Fruit fly (Drosophila melanogaster): ENCODE results near the gene Girdin.

The Girdin gene

dm6 chr3L:3178530-3179096 is at the start of gene Girdin, which contains the start of gene MnM:
Gene Girdin, plus strand, starts transcription at chr3L:3178930.
Gene MnM, minus strand, starts transcription at chr3L:3178580.
- TF ChIP-seq usp (GFP tag; optimal IDR thresholded peaks at IDR 0.05) (no peak), pan (optimal IDR thresholded peaks at IDR 0.05) (no peak), EcR (GFP tag; optimal IDR thresholded peaks at IDR 0.05) (no peak), Dll (optimal IDR thresholded peaks at IDR 0.05) (no peak), CG8478 (optimal IDR thresholded peaks at IDR 0.05) (no peak), psq (optimal IDR thresholded peaks at IDR 0.05) (no peak)

dm6 chr3L:3134064-3134545 is 44.6 kb upstream of the Girdin start:
- TF ChIP-seq pan (optimal IDR thresholded peaks at IDR 0.05) (no peak), psq (optimal IDR thresholded peaks at IDR 0.05) (no peak), usp (GFP tag; optimal IDR thresholded peaks at IDR 0.05) (no peak), Dll (optimal IDR thresholded peaks at IDR 0.05) (no peak), EcR (GFP tag; optimal IDR thresholded peaks at IDR 0.05) (no peak), CG8478 (optimal IDR thresholded peaks at IDR 0.05) (no peak)

dm6 chr3L:3141411-3141810 is 37.3 kb upstream of the Girdin start:
- TF ChIP-seq CG8478 (optimal IDR thresholded peaks at IDR 0.05) = no peak
- no peak for TF ChIP-seq psq (optimal IDR thresholded peaks at IDR 0.05)
- TF ChIP-seq Dll (optimal IDR thresholded peaks at IDR 0.05) = no peak
- TF ChIP-seq EcR (GFP tag; optimal IDR thresholded peaks at IDR 0.05) = no peak
- no peak for TF ChIP-seq pan (optimal IDR thresholded peaks at IDR 0.05)
- no peak for TF ChIP-seq usp (GFP tag; optimal IDR thresholded peaks at IDR 0.05)

dm6 chr3L:3142516-3143382 is 36.0 kb upstream of the Girdin start:
- no peak for TF ChIP-seq EcR (GFP tag; optimal IDR thresholded peaks at IDR 0.05)
- no peak for TF ChIP-seq Dll (optimal IDR thresholded peaks at IDR 0.05)
- no peak for TF ChIP-seq usp (GFP tag; optimal IDR thresholded peaks at IDR 0.05)
- no peak for TF ChIP-seq CG8478 (optimal IDR thresholded peaks at IDR 0.05)
- TF ChIP-seq psq (optimal IDR thresholded peaks at IDR 0.05) = no peak
- TF ChIP-seq pan (optimal IDR thresholded peaks at IDR 0.05) = no peak

dm6 chr3L:3143383-3143962 is 35.3 kb upstream of the Girdin start, which contains the start of the genes CG11537 and Alg2:
Gene CG11537, minus strand, starts transcription at chr3L:3143457.
Gene Alg2, plus strand, starts transcription at chr3L:3143808.
- no peak for TF ChIP-seq psq (optimal IDR thresholded peaks at IDR 0.05)
- no peak for TF ChIP-seq pan (optimal IDR thresholded peaks at IDR 0.05)
- no peak for TF ChIP-seq EcR (GFP tag; optimal IDR thresholded peaks at IDR 0.05)
- no peak for TF ChIP-seq Dll (optimal IDR thresholded peaks at IDR 0.05)
- no peak for TF ChIP-seq usp (GFP tag; optimal IDR thresholded peaks at IDR 0.05)
- TF ChIP-seq CG8478 (optimal IDR thresholded peaks at IDR 0.05) = no peak

dm6 chr3L:3148125-3149059 is 30.3 kb upstream of the Girdin start, which contains the start of the genes Usp5 and BtbVII:
Gene Usp5, minus strand, starts transcription at chr3L:3148358.
Gene BtbVII, plus strand, starts transcription at chr3L:3148646.
- TF ChIP-seq CG8478 (optimal IDR thresholded peaks at IDR 0.05) (no peak), pan (optimal IDR thresholded peaks at IDR 0.05) (no peak), Dll (optimal IDR thresholded peaks at IDR 0.05) (no peak), EcR (GFP tag; optimal IDR thresholded peaks at IDR 0.05) (no peak), psq (optimal IDR thresholded peaks at IDR 0.05) (no peak), usp (GFP tag; optimal IDR thresholded peaks at IDR 0.05) (no peak)

dm6 chr3L:3149060-3149872 is 29.5 kb upstream of the Girdin start:
- TF ChIP-seq Dll (optimal IDR thresholded peaks at IDR 0.05) = peak; percentile 18
- no peak for TF ChIP-seq pan (optimal IDR thresholded peaks at IDR 0.05)

dm6 chr3L:3150376-3150775 is 28.4 kb upstream of the Girdin start:
- no peak for TF ChIP-seq usp (GFP tag; optimal IDR thresholded peaks at IDR 0.05)
- no peak for TF ChIP-seq CG8478 (optimal IDR thresholded peaks at IDR 0.05)
- no peak for TF ChIP-seq EcR (GFP tag; optimal IDR thresholded peaks at IDR 0.05)
- TF ChIP-seq pan (optimal IDR thresholded peaks at IDR 0.05) = no peak
- TF ChIP-seq Dll (optimal IDR thresholded peaks at IDR 0.05) = no peak
- TF ChIP-seq psq (optimal IDR thresholded peaks at IDR 0.05) = no peak

dm6 chr3L:3157651-3158050 is 21.1 kb upstream of the Girdin start:
- TF ChIP-seq psq (optimal IDR thresholded peaks at IDR 0.05) (no peak), pan (optimal IDR thresholded peaks at IDR 0.05) (no peak), usp (GFP tag; optimal IDR thresholded peaks at IDR 0.05) (no peak), Dll (optimal IDR thresholded peaks at IDR 0.05) (no peak), EcR (GFP tag; optimal IDR thresholded peaks at IDR 0.05) (no peak), CG8478 (optimal IDR thresholded peaks at IDR 0.05) (no peak)

Data from whole organism.